Fruit fly (Drosophila melanogaster) whole organism, embryonic: ENCODE measurements around the gene CG32984.

ENCODE experiments used
- Aef1 ChIP-seq: fragments of 200-800 bp; sonication (Bioruptor generic); IDR thresholded peaks from 3 replicates; pipeline ENCODE4 v1.3.6; 2022; ENCODE audit warnings: missing biosample characterization, missing genetic modification characterization
- Blimp-1 ChIP-seq: fragments of 200-800 bp; sonication (Bioruptor generic); optimal IDR thresholded peaks from 3 replicates; lab custom pipeline; 2018; ENCODE audit warnings: missing biosample characterization, missing genetic modification characterization, mild to moderate bottlenecking, moderate library complexity, missing genetic modification reagents
- C15 ChIP-seq: fragments of 200-800 bp; sonication (Bioruptor generic); IDR thresholded peaks from 3 replicates; pipeline ENCODE4 v1.3.6; 2022; ENCODE audit warnings: missing biosample characterization, missing genetic modification characterization
- CG10462 ChIP-seq: fragments of 200-800 bp; sonication (Bioruptor generic); optimal IDR thresholded peaks from 2 replicates; lab custom pipeline; 2016; ENCODE audit warnings: missing biosample characterization, missing genetic modification characterization
- CG10543 ChIP-seq: fragments of 200-800 bp; sonication (Bioruptor generic); optimal IDR thresholded peaks from 3 replicates; lab custom pipeline; 2017; ENCODE audit warnings: missing biosample characterization, mild to moderate bottlenecking, missing genetic modification characterization, moderate library complexity
- CG11695 ChIP-seq: fragments of 200-800 bp; sonication (Bioruptor generic); IDR thresholded peaks from 3 replicates; pipeline ENCODE4 v1.3.6; 2022; ENCODE audit warnings: missing biosample characterization, missing genetic modification characterization
- CG11696 ChIP-seq: fragments of 200-800 bp; sonication (Bioruptor generic); IDR thresholded peaks from 2 replicates; pipeline ENCODE4 v1.3.6; 2022; ENCODE audit warnings: missing biosample characterization, missing genetic modification characterization
- CG12391 ChIP-seq: fragments of 200-800 bp; sonication (Bioruptor generic); optimal IDR thresholded peaks from 3 replicates; lab custom pipeline; 2018; ENCODE audit warnings: missing biosample characterization, mild to moderate bottlenecking, missing genetic modification characterization, moderate library complexity
- CG15011 ChIP-seq: fragments of 200-800 bp; sonication (Bioruptor generic); optimal IDR thresholded peaks from 3 replicates; lab custom pipeline; 2018; ENCODE audit warnings: missing biosample characterization, mild to moderate bottlenecking, missing genetic modification characterization
- CG15514 ChIP-seq: fragments of 200-800 bp; sonication (Bioruptor generic); optimal IDR thresholded peaks from 3 replicates; lab custom pipeline; 2017; ENCODE audit warnings: missing biosample characterization, missing genetic modification characterization, mild to moderate bottlenecking, moderate library complexity, missing genetic modification reagents
- CG16779 ChIP-seq: fragments of 200-800 bp; sonication (Bioruptor generic); IDR thresholded peaks from 2 replicates; pipeline ENCODE4 v1.3.6; 2022; ENCODE audit warnings: missing biosample characterization, missing genetic modification characterization
- CG18599 ChIP-seq: fragments of 200-800 bp; sonication (Bioruptor generic); optimal IDR thresholded peaks from 3 replicates; lab custom pipeline; 2017; ENCODE audit warnings: missing biosample characterization, missing genetic modification characterization, mild to moderate bottlenecking, moderate library complexity, missing genetic modification reagents
- CG2129 ChIP-seq: fragments of 200-800 bp; sonication (Bioruptor generic); IDR thresholded peaks from 2 replicates; pipeline ENCODE4 v1.3.6; 2022; ENCODE audit warnings: missing biosample characterization, missing genetic modification characterization; ENCODE audit not compliant: partially characterized antibody
- CG30403 ChIP-seq: fragments of 200-800 bp; sonication (Bioruptor generic); optimal IDR thresholded peaks from 3 replicates; lab custom pipeline; 2016; ENCODE audit warnings: missing biosample characterization, missing genetic modification characterization
- CG4282 ChIP-seq: fragments of 200-800 bp; sonication (Bioruptor generic); optimal IDR thresholded peaks from 2 replicates; lab custom pipeline; 2016; ENCODE audit warnings: missing biosample characterization, missing genetic modification characterization
- CG4424 ChIP-seq: fragments of 200-800 bp; sonication (Bioruptor generic); optimal IDR thresholded peaks from 3 replicates; lab custom pipeline; 2016; ENCODE audit warnings: missing biosample characterization, missing genetic modification characterization
- CG4617 ChIP-seq: fragments of 200-800 bp; sonication (Bioruptor generic); optimal IDR thresholded peaks from 3 replicates; lab custom pipeline; 2016; ENCODE audit warnings: missing biosample characterization, missing genetic modification characterization, borderline replicate concordance
- CG4854 ChIP-seq: fragments of 200-800 bp; sonication (Bioruptor generic); optimal IDR thresholded peaks from 2 replicates; lab custom pipeline; 2016; ENCODE audit warnings: missing biosample characterization, missing genetic modification characterization, inconsistent platforms
- CG6854 ChIP-seq: fragments of 200-800 bp; sonication (Bioruptor generic); optimal IDR thresholded peaks from 3 replicates; lab custom pipeline; 2017; ENCODE audit warnings: missing biosample characterization, mild to moderate bottlenecking, missing genetic modification characterization
- CG7928 ChIP-seq: fragments of 200-800 bp; sonication (Bioruptor generic); optimal IDR thresholded peaks from 2 replicates; lab custom pipeline; 2017; ENCODE audit warnings: missing biosample characterization, mild to moderate bottlenecking, missing genetic modification characterization
- CG8388 ChIP-seq: fragments of 200-800 bp; sonication (Bioruptor generic); optimal IDR thresholded peaks from 2 replicates; lab custom pipeline; 2019; ENCODE audit warnings: missing biosample characterization, mild to moderate bottlenecking, missing genetic modification characterization, moderate library complexity
- Doc2 ChIP-seq: fragments of 200-800 bp; sonication (Bioruptor generic); IDR thresholded peaks from 2 replicates; pipeline ENCODE4 v1.3.6; 2022; ENCODE audit warnings: missing biosample characterization, missing genetic modification characterization
- Hr78 ChIP-seq, 2 experiments: fragments of 200-800 bp in 1 of 2; fragments of >200 bp in 1 of 2; sonication (Bioruptor generic) in 1 of 2; optimal IDR thresholded peaks; 2 replicates each; lab custom pipeline; 2017 to 2019; ENCODE audit warnings: missing biosample characterization in 2 of 2, missing genetic modification characterization in 2 of 2, mild to moderate bottlenecking in 1 of 2, moderate library complexity in 1 of 2
- Jarid2 ChIP-seq: fragments of 200-800 bp; sonication (Bioruptor generic); optimal IDR thresholded peaks from 3 replicates; lab custom pipeline; 2017; ENCODE audit warnings: mild to moderate bottlenecking, missing biosample characterization, missing genetic modification reagents, missing genetic modification characterization
- MBD-R2 ChIP-seq: fragments of 200-800 bp; sonication (Bioruptor generic); IDR thresholded peaks from 2 replicates; pipeline ENCODE4 v1.3.6; 2022; ENCODE audit warnings: missing biosample characterization, missing genetic modification characterization
- Meics ChIP-seq: fragments of 200-800 bp; sonication (Bioruptor generic); optimal IDR thresholded peaks from 2 replicates; lab custom pipeline; 2017; ENCODE audit warnings: missing biosample characterization, mild to moderate bottlenecking, missing genetic modification characterization
- Ssrp ChIP-seq: fragments of 200-800 bp; sonication (Bioruptor generic); optimal IDR thresholded peaks from 2 replicates; lab custom pipeline; 2018; ENCODE audit warnings: missing biosample characterization, mild to moderate bottlenecking, missing genetic modification characterization, moderate library complexity
- ac ChIP-seq: fragments of 200-800 bp; sonication (Bioruptor generic); optimal IDR thresholded peaks from 3 replicates; lab custom pipeline; 2017; ENCODE audit warnings: missing biosample characterization, mild to moderate bottlenecking, missing genetic modification characterization
- ara ChIP-seq: fragments of 200-800 bp; sonication (Bioruptor generic); IDR thresholded peaks from 2 replicates; pipeline ENCODE4 v1.3.6; 2022; ENCODE audit warnings: missing biosample characterization, missing genetic modification characterization
- dan ChIP-seq: fragments of 200-800 bp; sonication (Bioruptor generic); IDR thresholded peaks from 2 replicates; pipeline ENCODE4 v1.3.6; 2022; ENCODE audit warnings: missing biosample characterization, missing genetic modification characterization
- danr ChIP-seq: fragments of 200-800 bp; sonication (Bioruptor generic); IDR thresholded peaks from 2 replicates; pipeline ENCODE4 v1.3.6; 2022; ENCODE audit warnings: missing biosample characterization, missing genetic modification characterization
- dmrt11E ChIP-seq: fragments of 200-800 bp; sonication (Bioruptor generic); optimal IDR thresholded peaks from 3 replicates; lab custom pipeline; 2018; ENCODE audit warnings: missing biosample characterization, mild to moderate bottlenecking, missing genetic modification characterization, moderate library complexity
- gfzf ChIP-seq: fragments of 200-800 bp; sonication (Bioruptor generic); optimal IDR thresholded peaks from 2 replicates; lab custom pipeline; 2016; ENCODE audit warnings: missing biosample characterization, mild to moderate bottlenecking, missing genetic modification characterization, moderate library complexity
- gro ChIP-seq: fragments of 200-800 bp; sonication (Bioruptor generic); optimal IDR thresholded peaks from 2 replicates; lab custom pipeline; 2016; ENCODE audit warnings: missing biosample characterization, missing genetic modification characterization
- jigr1 ChIP-seq: fragments of 200-800 bp; sonication (Bioruptor generic); IDR thresholded peaks from 3 replicates; pipeline ENCODE4 v1.3.6; 2022; ENCODE audit warnings: missing biosample characterization, missing genetic modification characterization
- lab ChIP-seq: fragments of 200-800 bp; sonication (Bioruptor generic); optimal IDR thresholded peaks from 3 replicates; lab custom pipeline; 2017; ENCODE audit warnings: missing biosample characterization, missing genetic modification characterization, mild to moderate bottlenecking, moderate library complexity, missing genetic modification reagents
- lbe ChIP-seq: fragments of 200-800 bp; sonication (Bioruptor generic); optimal IDR thresholded peaks from 2 replicates; lab custom pipeline; 2016; ENCODE audit warnings: missing biosample characterization, mild to moderate bottlenecking, missing genetic modification characterization
- lilli ChIP-seq: fragments of 200-800 bp; sonication (Bioruptor generic); optimal IDR thresholded peaks from 3 replicates; lab custom pipeline; 2016; ENCODE audit warnings: missing biosample characterization, missing genetic modification characterization
- lov ChIP-seq, 2 experiments: fragments of 200-800 bp in 1 of 2; fragments of >200 bp in 1 of 2; sonication (Bioruptor generic) in 1 of 2; IDR thresholded peaks in 1 of 2; optimal IDR thresholded peaks in 1 of 2; 2 replicates in 1 of 2; 3 replicates in 1 of 2; pipeline versions ENCODE4 v1.3.6 to Lab custom; 2017 to 2022; ENCODE audit warnings: missing biosample characterization in 1 of 2, missing genetic modification characterization in 1 of 2
- mld ChIP-seq: fragments of 200-800 bp; sonication (Bioruptor generic); IDR thresholded peaks from 3 replicates; pipeline ENCODE4 v1.3.6; 2022; ENCODE audit warnings: missing biosample characterization, missing genetic modification characterization; ENCODE audit not compliant: partially characterized antibody
- onecut ChIP-seq: fragments of 200-800 bp; sonication (Bioruptor generic); IDR thresholded peaks from 2 replicates; pipeline ENCODE4 v1.3.6; 2022; ENCODE audit warnings: missing biosample characterization, missing genetic modification characterization
- phol ChIP-seq: fragments of 200-800 bp; sonication (Bioruptor generic); optimal IDR thresholded peaks from 3 replicates; lab custom pipeline; 2018; ENCODE audit warnings: missing biosample characterization, mild to moderate bottlenecking, missing genetic modification characterization, moderate library complexity
- tll ChIP-seq, 2 experiments: fragments of 200-800 bp in 1 of 2; fragments of >200 bp in 1 of 2; sonication (Bioruptor generic) in 1 of 2; optimal IDR thresholded peaks; 2 replicates each; lab custom pipeline; 2017 to 2019; ENCODE audit warnings: missing biosample characterization in 2 of 2, missing genetic modification characterization in 2 of 2, mild to moderate bottlenecking in 1 of 2, moderate library complexity in 1 of 2
- trem ChIP-seq: fragments of 200-800 bp; optimal IDR thresholded peaks from 3 replicates; lab custom pipeline; 2019; ENCODE audit warnings: missing biosample characterization, mild to moderate bottlenecking, missing genetic modification characterization, moderate library complexity
- tup ChIP-seq: fragments of 200-800 bp; sonication (Bioruptor generic); optimal IDR thresholded peaks from 2 replicates; lab custom pipeline; 2016; ENCODE audit warnings: missing biosample characterization, mild to moderate bottlenecking, missing genetic modification characterization, moderate library complexity
- vnd ChIP-seq: fragments of 200-800 bp; sonication (Bioruptor generic); IDR thresholded peaks from 3 replicates; pipeline ENCODE4 v1.3.6; 2022; ENCODE audit warnings: missing biosample characterization, missing genetic modification characterization; ENCODE audit not compliant: partially characterized antibody
- wek ChIP-seq: fragments of 200-800 bp; sonication (Bioruptor generic); optimal IDR thresholded peaks from 3 replicates; lab custom pipeline; 2018; ENCODE audit warnings: missing biosample characterization, mild to moderate bottlenecking, missing genetic modification characterization, moderate library complexity

CG32984 gene

dm6 chr2L:8958046-8958497 is 6.7 kb upstream of the CG32984 start (continued):
- TF ChIP-seq CG8388 (GFP tag; lab: Kevin White, UChicago): peak; percentile 94
- peak; percentile 85 for TF ChIP-seq Doc2 (GFP tag; lab: Robert Waterston, UW)
- no peak for TF ChIP-seq CG2129 (GFP tag; lab: Robert Waterston, UW)
- peak; percentile 93 for TF ChIP-seq phol

DNA sequence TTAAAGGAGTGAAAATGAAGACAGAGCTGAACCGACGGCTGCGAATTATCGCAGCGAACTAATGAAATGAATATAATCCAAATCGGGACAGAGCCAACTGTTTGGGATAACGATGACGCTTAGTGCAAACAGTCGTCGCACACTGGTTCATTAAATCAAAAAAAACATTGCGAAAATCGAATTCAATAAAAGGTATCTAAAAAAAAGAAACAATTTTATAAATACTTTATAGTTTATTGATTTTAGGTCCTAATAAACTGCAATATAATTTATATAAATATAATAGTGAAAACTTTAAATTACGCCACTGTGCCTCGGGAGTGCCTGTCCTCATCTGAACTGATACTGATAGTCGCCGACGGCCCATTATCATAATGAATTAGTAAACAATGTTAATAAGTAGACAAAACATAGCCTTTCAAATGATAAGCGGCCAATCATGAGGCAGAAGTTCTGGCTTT is 5.7 kb upstream of the CG32984 start, which contains the start of gene CG31886:
TSS of gene CG31886 (minus strand) at position 51 of the 461 bp plus-strand sequence.
- TF ChIP-seq MBD-R2: peak; percentile 21; the same call in 1 of the 2 replicates
- no peak for TF ChIP-seq jigr1 (GFP tag; lab: Robert Waterston, UW)
- TF ChIP-seq Jarid2 (GFP tag; lab: Kevin White, UChicago): no peak
- no peak for TF ChIP-seq tll (GFP tag; optimal IDR thresholded peaks at IDR 0.05; lab: Kevin White, UChicago)
- no peak for TF ChIP-seq CG16779 (GFP tag; lab: Robert Waterston, UW)
- no peak for TF ChIP-seq gfzf
- TF ChIP-seq wek (GFP tag; lab: Kevin White, UChicago): no peak
- no peak for TF ChIP-seq CG4617 (GFP tag; lab: Kevin White, UChicago)
- TF ChIP-seq Aef1 (GFP tag; lab: Robert Waterston, UW): no peak
- TF ChIP-seq onecut: no peak
- TF ChIP-seq CG6854: no peak
- TF ChIP-seq trem (tag; lab: Kevin White, UChicago): no peak
- TF ChIP-seq lov (optimal IDR thresholded peaks at IDR 0.05; lab: Kevin White, UChicago): no peak
- TF ChIP-seq lov (GFP tag; IDR thresholded peaks at IDR 0.05; lab: Robert Waterston, UW): no peak
- no peak for TF ChIP-seq CG15011 (GFP tag; lab: Kevin White, UChicago)
- no peak for TF ChIP-seq C15
- peak; percentile 27 for TF ChIP-seq CG4424 (GFP tag; lab: Kevin White, UChicago)
- peak; percentile 21 for TF ChIP-seq lilli (GFP tag; lab: Kevin White, UChicago)
- peak; percentile 55 for TF ChIP-seq lab (GFP tag; lab: Kevin White, UChicago)
- TF ChIP-seq CG12391 (tag; lab: Kevin White, UChicago): peak; percentile 21
- TF ChIP-seq Ssrp (tag; lab: Kevin White, UChicago): peak; percentile 22
- no peak for TF ChIP-seq CG4282
- TF ChIP-seq gro (GFP tag; lab: Kevin White, UChicago): no peak
- TF ChIP-seq vnd (GFP tag; lab: Robert Waterston, UW): no peak
- TF ChIP-seq CG11696 (GFP tag; lab: Robert Waterston, UW): no peak
- no peak for TF ChIP-seq danr (GFP tag; lab: Robert Waterston, UW)
- TF ChIP-seq ac: no peak
- TF ChIP-seq tup (GFP tag; lab: Kevin White, UChicago): no peak
- TF ChIP-seq Meics (GFP tag; lab: Kevin White, UChicago): peak; percentile 30
- peak; percentile 62 for TF ChIP-seq CG18599
- no peak for TF ChIP-seq mld (GFP tag; lab: Robert Waterston, UW)
- peak; percentile 40 for TF ChIP-seq CG30403 (GFP tag; lab: Kevin White, UChicago)
- no peak for TF ChIP-seq CG4854 (GFP tag; lab: Kevin White, UChicago)
- TF ChIP-seq dan (GFP tag; lab: Robert Waterston, UW): no peak
- TF ChIP-seq CG10462 (GFP tag; lab: Kevin White, UChicago): no peak
- 0 out of 3 replicates have a peak, but pooled peaks have one; percentile 36 for TF ChIP-seq CG11695 (GFP tag; lab: Robert Waterston, UW)
- no peak for TF ChIP-seq CG10543 (GFP tag; lab: Kevin White, UChicago)
- peak; percentile 70 for TF ChIP-seq dmrt11E (tag; lab: Kevin White, UChicago)
- TF ChIP-seq Blimp-1 (GFP tag; lab: Kevin White, UChicago): peak; percentile 29
- TF ChIP-seq Hr78 (GFP tag; optimal IDR thresholded peaks at IDR 0.05; lab: Kevin White, UChicago): no peak
- no peak for TF ChIP-seq ara (GFP tag; lab: Robert Waterston, UW)
- peak; percentile 14 for TF ChIP-seq CG15514
- no peak for TF ChIP-seq CG7928 (GFP tag; lab: Kevin White, UChicago)
- TF ChIP-seq lbe (GFP tag; lab: Kevin White, UChicago): no peak
